Fruit fly (Drosophila melanogaster) Kc167 (cell line): Measurements from ENCODE around the gene Atf3.

Experiments used
- insv ChIP-seq: fragments of >200 bp; optimal IDR thresholded peaks from 3 replicates; lab custom pipeline; 2018; ENCODE audit warnings: missing external identifiers
- psq ChIP-seq: fragments of >200 bp; optimal IDR thresholded peaks from 2 replicates; lab custom pipeline; 2017; ENCODE audit warnings: missing external identifiers

DNA sequence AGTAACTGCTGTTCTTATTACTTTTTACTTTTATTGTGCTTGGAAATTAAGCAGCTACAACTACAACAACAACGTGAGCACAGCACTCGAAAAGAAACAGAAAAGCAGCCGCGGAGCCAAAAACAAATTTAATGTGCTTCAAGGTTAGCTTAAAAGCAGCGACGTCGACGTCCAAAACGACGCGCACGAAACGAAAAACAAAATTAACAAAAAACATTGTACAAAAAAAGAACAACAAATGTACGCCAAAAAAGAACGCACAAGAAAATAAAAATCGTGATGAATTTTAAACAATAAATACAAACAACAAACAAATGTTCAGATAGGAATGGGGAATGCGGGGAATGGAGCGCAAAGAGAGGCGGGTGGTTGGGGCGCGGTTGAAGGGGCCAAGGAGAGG, 4.0 kb downstream of the Atf3 start:
- no peak for TF ChIP-seq psq (lab: Kevin White, UChicago)
- TF ChIP-seq insv (lab: Kevin White, UChicago): no peak
